Fruit fly (Drosophila melanogaster): Measurements from ENCODE around the gene CG12099.
A peak's percentile ranks its signal among the peaks of the same experiment; 100 is the strongest.

DNA sequence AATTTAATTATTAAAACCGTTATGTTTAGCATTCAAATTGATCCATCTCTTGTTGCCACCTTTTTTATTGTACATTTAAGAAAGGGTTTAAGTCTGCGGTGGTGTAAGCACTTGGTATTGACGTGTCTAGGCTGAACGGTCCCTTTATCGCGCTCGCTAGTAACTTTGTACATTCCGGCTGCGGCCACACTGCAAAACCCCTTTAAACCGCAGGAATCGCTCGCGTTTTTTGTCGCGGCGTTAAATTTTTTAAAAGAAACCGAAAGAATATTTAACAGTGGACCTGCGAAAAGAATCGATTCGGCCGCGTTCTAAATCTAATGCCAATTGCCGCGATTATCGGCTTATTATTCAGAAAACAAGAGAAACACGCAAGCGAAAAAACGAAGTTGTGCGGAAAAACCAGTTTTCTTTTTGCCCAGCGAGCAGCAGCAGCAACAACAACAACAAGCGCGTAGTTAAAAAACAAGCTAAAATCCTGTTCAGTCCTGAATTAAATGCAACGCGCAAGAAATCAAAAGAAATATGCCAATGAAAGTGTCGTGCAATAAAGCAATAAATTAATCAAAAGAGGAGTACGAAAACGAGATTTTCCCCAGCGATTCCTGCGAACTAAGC is 18.3 kb upstream of the CG12099 start, which contains the start of gene CG13917:
- TF ChIP-seq EcR (GFP tag; optimal IDR thresholded peaks at IDR 0.05) (no peak), CG13204 (GFP tag; optimal IDR thresholded peaks at IDR 0.05) (no peak), CG12605 (GFP tag; IDR thresholded peaks at IDR 0.05) (peak; percentile 51; the same call in 1 of the 2 replicates), CG17806 (tag; optimal IDR thresholded peaks at IDR 0.05) (no peak), CG10348 (GFP tag; IDR thresholded peaks at IDR 0.05) (no peak), CG15710 (tag; optimal IDR thresholded peaks at IDR 0.05) (no peak), CG4496 (GFP tag; IDR thresholded peaks at IDR 0.05) (no peak), Snoo (tag; optimal IDR thresholded peaks at IDR 0.05) (no peak), CG8159 (tag; optimal IDR thresholded peaks at IDR 0.05) (no peak), CG34367 (tag; optimal IDR thresholded peaks at IDR 0.05) (no peak), CG14655 (GFP tag; optimal IDR thresholded peaks at IDR 0.05) (no peak), gl (tag; optimal IDR thresholded peaks at IDR 0.05) (no peak), Pif1A (GFP tag; optimal IDR thresholded peaks at IDR 0.05) (no peak)
